Worm (Caenorhabditis elegans): Measurements from ENCODE around the gene pix-1.

pix-1 gene

ce11 chrX:13744543-13745113, 17.5 kb downstream of the pix-1 start (continued):
- peak; percentile 52 for TF ChIP-seq snu-23 (GFP tag; optimal IDR thresholded peaks at IDR 0.05)
- no peak for TF ChIP-seq sptf-1 (tag; optimal IDR thresholded peaks at IDR 0.05)
- peak; percentile 87 for TF ChIP-seq lin-14 (GFP tag; optimal IDR thresholded peaks at IDR 0.05)
- TF ChIP-seq nhr-85 (tag): peak; percentile 85
- no peak for TF ChIP-seq isw-1 (GFP tag; IDR thresholded peaks at IDR 0.05)
- no peak for TF ChIP-seq sox-4 (tag; optimal IDR thresholded peaks at IDR 0.05)
- no peak for TF ChIP-seq pag-3 (tag; optimal IDR thresholded peaks at IDR 0.05; ENCODE audit: borderline replicate concordance, insufficient read depth)
- peak; percentile 9 for TF ChIP-seq C16A3.4 (tag; optimal IDR thresholded peaks at IDR 0.05)
- TF ChIP-seq fkh-4 (tag; optimal IDR thresholded peaks at IDR 0.05; ENCODE audit: borderline replicate concordance): no peak
- TF ChIP-seq nhr-71 (tag; optimal IDR thresholded peaks at IDR 0.05): peak; percentile 95
- TF ChIP-seq elt-2 (tag; optimal IDR thresholded peaks at IDR 0.05): no peak
- peak in 1 of 2 experiments; percentile 35 for TF ChIP-seq lin-35 (GFP tag; optimal IDR thresholded peaks at IDR 0.05)
- no peak for TF ChIP-seq alr-1 (tag; optimal IDR thresholded peaks at IDR 0.05; ENCODE audit: borderline replicate concordance)
- TF ChIP-seq ceh-88 (GFP tag; IDR thresholded peaks at IDR 0.05): no peak
- no peak for TF ChIP-seq ceh-8 (GFP tag; optimal IDR thresholded peaks at IDR 0.05)
- no peak for TF ChIP-seq pax-3 (tag; optimal IDR thresholded peaks at IDR 0.05)
- TF ChIP-seq dsc-1 (tag; optimal IDR thresholded peaks at IDR 0.05): no peak
- peak; percentile 6 for TF ChIP-seq rnt-1 (tag; optimal IDR thresholded peaks at IDR 0.05)
- TF ChIP-seq Y116A8C.19 (tag; optimal IDR thresholded peaks at IDR 0.05; ENCODE audit: borderline replicate concordance): no peak
- TF ChIP-seq mdl-1 (tag; optimal IDR thresholded peaks at IDR 0.05): no peak
- TF ChIP-seq efl-1 (optimal IDR thresholded peaks at IDR 0.05): no peak
- no peak for TF ChIP-seq efl-1 (GFP tag; optimal IDR thresholded peaks at IDR 0.05 in 1 of 2)
- TF ChIP-seq nhr-76 (tag; optimal IDR thresholded peaks at IDR 0.05): no peak
- TF ChIP-seq zip-4 (GFP tag; optimal IDR thresholded peaks at IDR 0.05): no peak
- TF ChIP-seq blmp-1 (tag; optimal IDR thresholded peaks at IDR 0.05): peak; percentile 64
- no peak for TF ChIP-seq pqm-1 (tag; optimal IDR thresholded peaks at IDR 0.05)
- no peak for TF ChIP-seq mef-2 (tag; optimal IDR thresholded peaks at IDR 0.05)
- TF ChIP-seq tlp-1 (tag; optimal IDR thresholded peaks at IDR 0.05): no peak
- no peak for TF ChIP-seq ets-5 (GFP tag; IDR thresholded peaks at IDR 0.05)
- TF ChIP-seq C34B4.2 (tag; optimal IDR thresholded peaks at IDR 0.05): no peak
- TF ChIP-seq efl-3 (GFP tag; optimal IDR thresholded peaks at IDR 0.05): no peak
- peak in 2 of 6 experiments; percentile 34 to 69 for TF ChIP-seq elt-3 (tag; optimal IDR thresholded peaks at IDR 0.05)
- TF ChIP-seq unc-62 (GFP tag; optimal IDR thresholded peaks at IDR 0.05): no peak
- no peak for TF ChIP-seq sup-37 (GFP tag; optimal IDR thresholded peaks at IDR 0.05)
- peak; percentile 6 for TF ChIP-seq skn-1 (tag; optimal IDR thresholded peaks at IDR 0.05)
- no peak for TF ChIP-seq unc-98 (GFP tag; IDR thresholded peaks at IDR 0.05)
- no peak for TF ChIP-seq grh-1 (GFP tag; IDR thresholded peaks at IDR 0.05)
- TF ChIP-seq aha-1 (tag; optimal IDR thresholded peaks at IDR 0.05): no peak
- TF ChIP-seq snpc-4 (tag; optimal IDR thresholded peaks at IDR 0.05): no peak
- no peak for TF ChIP-seq egl-13 (tag; optimal IDR thresholded peaks at IDR 0.05)
- no peak for TF ChIP-seq ceh-90 (tag; optimal IDR thresholded peaks at IDR 0.05)
- TF ChIP-seq ceh-63 (GFP tag; optimal IDR thresholded peaks at IDR 0.05): no peak
- no peak for TF ChIP-seq fos-1 (tag; optimal IDR thresholded peaks at IDR 0.05)
- TF ChIP-seq fkh-10 (GFP tag; optimal IDR thresholded peaks at IDR 0.05): no peak
- no peak for TF ChIP-seq vab-15 (tag; optimal IDR thresholded peaks at IDR 0.05)
- no peak for TF ChIP-seq nhr-11 (tag; optimal IDR thresholded peaks at IDR 0.05)
- no peak for TF ChIP-seq dpl-1 (GFP tag; optimal IDR thresholded peaks at IDR 0.05)
- no peak for TF ChIP-seq mab-9 (GFP tag; IDR thresholded peaks at IDR 0.05)
- no peak for TF ChIP-seq swsn-7 (tag; optimal IDR thresholded peaks at IDR 0.05)
- TF ChIP-seq hlh-17 (GFP tag; optimal IDR thresholded peaks at IDR 0.05; ENCODE audit: borderline replicate concordance): no peak
- TF ChIP-seq jun-1 (tag; optimal IDR thresholded peaks at IDR 0.05): no peak
- no peak for TF ChIP-seq unc-130 (tag; optimal IDR thresholded peaks at IDR 0.05)
- TF ChIP-seq lsy-2 (tag; optimal IDR thresholded peaks at IDR 0.05): peak; percentile 16 to 63

Data from whole organism, L1 larva.